Worm (Caenorhabditis elegans) whole organism, young adult: Measurements from ENCODE around the gene nhr-35.

Source experiments
- C17E4.6 ChIP-seq: fragments of 200-800 bp; sonication (Bioruptor generic); IDR thresholded peaks from 2 replicates; pipeline ENCODE4 v1.3.6; 2022; ENCODE audit warnings: missing genetic modification reagents, missing genetic modification characterization, missing compliant biosample characterization
- F10E7.11 ChIP-seq: sonication (generic microtip); optimal IDR thresholded peaks from 2 replicates; lab custom pipeline; 2017; ENCODE audit warnings: mild to moderate bottlenecking, missing genetic modification characterization, moderate library complexity, missing compliant biosample characterization
- F37B4.10 ChIP-seq: fragments of 200-800 bp; sonication (Bioruptor generic); IDR thresholded peaks from 2 replicates; pipeline ENCODE4 v1.3.6; 2022; ENCODE audit warnings: missing genetic modification characterization, missing compliant biosample characterization
- F49E8.2 ChIP-seq: sonication (generic microtip); optimal IDR thresholded peaks from 3 replicates; lab custom pipeline; 2017; ENCODE audit warnings: missing genetic modification characterization, mild to moderate bottlenecking, missing compliant biosample characterization, antibody characterized with exemption, moderate library complexity; ENCODE audit not compliant: insufficient read depth
- F55B11.4 ChIP-seq: sonication (generic microtip); optimal IDR thresholded peaks from 2 replicates; lab custom pipeline; 2016; ENCODE audit warnings: missing compliant biosample characterization, missing genetic modification characterization, borderline replicate concordance; ENCODE audit not compliant: insufficient read depth
- F57C9.4 ChIP-seq: sonication (generic microtip); optimal IDR thresholded peaks from 2 replicates; lab custom pipeline; 2017; ENCODE audit warnings: mild to moderate bottlenecking, missing genetic modification characterization, missing compliant biosample characterization
- K12H6.12 ChIP-seq: fragments of 200-800 bp; sonication (Bioruptor generic); optimal IDR thresholded peaks from 2 replicates; lab custom pipeline; 2018; ENCODE audit warnings: mild to moderate bottlenecking, missing genetic modification characterization, missing compliant biosample characterization
- atf-7 ChIP-seq: sonication (generic microtip); optimal IDR thresholded peaks from 2 replicates; lab custom pipeline; 2017; ENCODE audit warnings: mild to moderate bottlenecking, missing genetic modification characterization, missing compliant biosample characterization
- athp-1 ChIP-seq: sonication (generic microtip); optimal IDR thresholded peaks from 2 replicates; lab custom pipeline; 2017; ENCODE audit warnings: mild to moderate bottlenecking, missing genetic modification characterization, missing compliant biosample characterization
- attf-3 ChIP-seq: fragments of 200-800 bp; sonication (Bioruptor generic); conservative IDR thresholded peaks from 2 replicates; pipeline ENCODE4 v1.3.6; 2022; ENCODE audit warnings: missing genetic modification reagents, missing genetic modification characterization, missing compliant biosample characterization
- cebp-1 ChIP-seq, 2 experiments: fragments of 200-800 bp in 1 of 2; sonication (Bioruptor generic) in 1 of 2; sonication (generic microtip) in 1 of 2; IDR thresholded peaks in 1 of 2; optimal IDR thresholded peaks in 1 of 2; 2 replicates each; pipeline versions ENCODE4 v1.3.6 to Lab custom; 2017 to 2022; ENCODE audit warnings: missing compliant biosample characterization in 2 of 2, missing genetic modification characterization in 2 of 2, mild to moderate bottlenecking in 1 of 2, missing genetic modification reagents in 1 of 2, moderate library complexity in 1 of 2
- ceh-40 ChIP-seq: fragments of 200-800 bp; sonication (Bioruptor generic); IDR thresholded peaks from 2 replicates; pipeline ENCODE4 v1.3.6; 2022; ENCODE audit warnings: missing genetic modification characterization, missing compliant biosample characterization
- ceh-58 ChIP-seq: fragments of 200-800 bp; sonication (Bioruptor generic); IDR thresholded peaks from 2 replicates; pipeline ENCODE4 v1.3.6; 2022; ENCODE audit warnings: missing genetic modification characterization, missing compliant biosample characterization
- ceh-91 ChIP-seq: fragments of 200-800 bp; sonication (Bioruptor generic); IDR thresholded peaks from 2 replicates; pipeline ENCODE4 v1.3.6; 2022; ENCODE audit warnings: missing genetic modification reagents, missing genetic modification characterization, missing compliant biosample characterization
- chd-7 ChIP-seq: sonication (generic microtip); optimal IDR thresholded peaks from 2 replicates; lab custom pipeline; 2016; ENCODE audit warnings: mild to moderate bottlenecking, missing genetic modification characterization, moderate library complexity, missing compliant biosample characterization
- dox-1 ChIP-seq: fragments of 200-800 bp; sonication (Bioruptor generic); IDR thresholded peaks from 2 replicates; pipeline ENCODE4 v1.3.6; 2022; ENCODE audit warnings: missing genetic modification reagents, missing genetic modification characterization, missing compliant biosample characterization
- dpff-1 ChIP-seq: sonication (generic microtip); optimal IDR thresholded peaks from 2 replicates; lab custom pipeline; 2017; ENCODE audit warnings: mild to moderate bottlenecking, missing genetic modification characterization, missing compliant biosample characterization
- hmg-1.2 ChIP-seq: fragments of 200-800 bp; sonication (Bioruptor generic); IDR thresholded peaks from 2 replicates; pipeline ENCODE4 v1.3.6; 2022; ENCODE audit warnings: missing genetic modification reagents, missing genetic modification characterization, missing compliant biosample characterization
- hrde-1 ChIP-seq: sonication (generic microtip); optimal IDR thresholded peaks from 2 replicates; lab custom pipeline; 2016; ENCODE audit warnings: missing genetic modification characterization, mild to moderate bottlenecking, missing compliant biosample characterization, moderate library complexity, missing genotype, missing genetic modification reagents, borderline replicate concordance
- lir-1 ChIP-seq: fragments of 200-800 bp; sonication (Bioruptor generic); conservative IDR thresholded peaks from 2 replicates; pipeline ENCODE4 v1.3.6; 2022; ENCODE audit warnings: missing genetic modification reagents, missing genetic modification characterization, missing compliant biosample characterization
- lsy-27 ChIP-seq: sonication (generic microtip); optimal IDR thresholded peaks from 2 replicates; lab custom pipeline; 2017; ENCODE audit warnings: missing genetic modification characterization, mild to moderate bottlenecking, missing compliant biosample characterization, antibody characterized with exemption, missing genotype, borderline replicate concordance; ENCODE audit not compliant: insufficient read depth
- madf-3 ChIP-seq: fragments of 200-800 bp; sonication (Bioruptor generic); IDR thresholded peaks from 2 replicates; pipeline ENCODE4 v1.3.6; 2022; ENCODE audit warnings: missing genetic modification reagents, missing genetic modification characterization, missing compliant biosample characterization
- madf-8 ChIP-seq: fragments of 200-800 bp; sonication (Bioruptor generic); conservative IDR thresholded peaks from 2 replicates; pipeline ENCODE4 v1.3.6; 2022; ENCODE audit warnings: missing genetic modification reagents, missing genetic modification characterization, missing compliant biosample characterization
- mel-28 ChIP-seq: sonication (generic microtip); optimal IDR thresholded peaks from 2 replicates; lab custom pipeline; 2016; ENCODE audit warnings: borderline replicate concordance, mild to moderate bottlenecking, missing genetic modification characterization, missing compliant biosample characterization
- mes-4 ChIP-seq: sonication (generic microtip); optimal IDR thresholded peaks from 2 replicates; lab custom pipeline; 2016; ENCODE audit warnings: missing genotype, missing genetic modification characterization, missing compliant biosample characterization
- nhr-80 ChIP-seq: sonication (generic microtip); optimal IDR thresholded peaks from 2 replicates; lab custom pipeline; 2016; ENCODE audit warnings: missing genetic modification characterization, missing compliant biosample characterization
- pha-4 ChIP-seq: fragments of 150-350 bp; sonication (generic microtip); optimal IDR thresholded peaks from 2 replicates; lab custom pipeline; 2014; ENCODE audit warnings: missing biosample characterization, missing genetic modification reagents, missing genetic modification characterization
- tbx-9 ChIP-seq: sonication (generic microtip); optimal IDR thresholded peaks from 2 replicates; lab custom pipeline; 2016; ENCODE audit warnings: borderline replicate concordance, missing genetic modification characterization, inconsistent platforms, missing compliant biosample characterization
- unc-130 ChIP-seq: sonication (generic microtip); optimal IDR thresholded peaks from 2 replicates; lab custom pipeline; 2016; ENCODE audit warnings: missing genetic modification reagents, missing genetic modification characterization, missing compliant biosample characterization
- xnd-1 ChIP-seq: sonication (generic microtip); optimal IDR thresholded peaks from 2 replicates; lab custom pipeline; 2016; ENCODE audit warnings: missing genotype, missing genetic modification reagents, missing genetic modification characterization, missing compliant biosample characterization
- ztf-26 ChIP-seq: sonication (generic microtip); optimal IDR thresholded peaks from 2 replicates; lab custom pipeline; 2017; ENCODE audit warnings: missing genetic modification characterization, missing compliant biosample characterization

The nhr-35 gene

ce11 chrX:4503259-4503658, 29.2 kb upstream of the nhr-35 start:
- no peak for TF ChIP-seq hrde-1
- peak; percentile 41; the same call in 1 of the 2 replicates for TF ChIP-seq hmg-1.2

- TF ChIP-seq hmg-1.2: no peak
- no peak for TF ChIP-seq cebp-1 (GFP tag; IDR thresholded peaks at IDR 0.05; lab: Robert Waterston, UW)
- peak; percentile 47 for TF ChIP-seq cebp-1 (tag; optimal IDR thresholded peaks at IDR 0.05; lab: Kevin White, UChicago)
- TF ChIP-seq ceh-58 (GFP tag; lab: Robert Waterston, UW): no peak
- TF ChIP-seq C17E4.6 (GFP tag; lab: Robert Waterston, UW): no peak
- TF ChIP-seq ztf-26 (tag; lab: Kevin White, UChicago): no peak
- no peak for TF ChIP-seq unc-130 (GFP tag; lab: Kevin White, UChicago)
- peak; percentile 4 for TF ChIP-seq K12H6.12 (tag; lab: Kevin White, UChicago)
- TF ChIP-seq, all 124 proteins: peak for 2
These were observed 28.3 kb upstream of the nhr-35 start, which contains the start of gene dgk-2 for ce11 chrX:4504108-4504668. TSS of gene dgk-2 (minus strand) at chrX:4504388.

ce11 chrX:4507122-4507681, 25.3 kb upstream of the nhr-35 start:
- TF ChIP-seq cebp-1 (GFP tag; IDR thresholded peaks at IDR 0.05; lab: Robert Waterston, UW) (no peak), cebp-1 (tag; optimal IDR thresholded peaks at IDR 0.05; lab: Kevin White, UChicago) (peak; percentile 9), dox-1 (GFP tag; lab: Robert Waterston, UW) (peak; percentile 19; the same call in 1 of the 2 replicates), F49E8.2 (tag; lab: Kevin White, UChicago) (no peak), attf-3 (GFP tag; lab: Robert Waterston, UW) (no peak), lsy-27 (no peak), dpff-1 (tag; lab: Kevin White, UChicago) (no peak), chd-7 (no peak), mel-28 (tag; lab: Kevin White, UChicago) (no peak), tbx-9 (tag; lab: Kevin White, UChicago) (no peak), F10E7.11 (tag; lab: Kevin White, UChicago) (no peak), F37B4.10 (GFP tag; lab: Robert Waterston, UW) (no peak), ceh-40 (no peak), mes-4 (tag; lab: Kevin White, UChicago) (no peak), madf-3 (GFP tag; lab: Robert Waterston, UW) (no peak), nhr-80 (tag; lab: Kevin White, UChicago) (peak; percentile 64), ceh-91 (no peak), pha-4 (tag; lab: Kevin White, UChicago) (no peak), lir-1 (GFP tag; lab: Robert Waterston, UW) (peak; percentile 23; the same call in 1 of the 2 replicates), xnd-1 (tag; lab: Kevin White, UChicago) (no peak), F57C9.4 (no peak), F55B11.4 (tag; lab: Kevin White, UChicago) (no peak), athp-1 (tag; lab: Kevin White, UChicago) (no peak), atf-7 (tag; lab: Kevin White, UChicago) (peak; percentile 1)

ce11 chrX:4508209-4508608, 24.3 kb upstream of the nhr-35 start, which contains the start of gene rhi-1:
TSS of gene rhi-1 (plus strand) at chrX:4508509.
- TF ChIP-seq cebp-1 (GFP tag; IDR thresholded peaks at IDR 0.05; lab: Robert Waterston, UW) (no peak), cebp-1 (tag; optimal IDR thresholded peaks at IDR 0.05; lab: Kevin White, UChicago) (peak; percentile 61), F10E7.11 (tag; lab: Kevin White, UChicago) (no peak), madf-8 (GFP tag; lab: Robert Waterston, UW) (no peak)
